Worm (Caenorhabditis elegans): Measurements from ENCODE around the gene F13E9.13.

Gene F13E9.13

ce11 chrIV:10855946-10856345, 25.4 kb upstream of the F13E9.13 start:
- no peak for TF ChIP-seq tlp-1 (tag; optimal IDR thresholded peaks at IDR 0.05)
- no peak for TF ChIP-seq nhr-84 (tag; optimal IDR thresholded peaks at IDR 0.05)
- no peak for TF ChIP-seq pax-3 (tag; optimal IDR thresholded peaks at IDR 0.05)
- no peak for TF ChIP-seq nhr-11 (tag; optimal IDR thresholded peaks at IDR 0.05)
- no peak for TF ChIP-seq sox-4 (tag; optimal IDR thresholded peaks at IDR 0.05)
- TF ChIP-seq dpl-1 (GFP tag; optimal IDR thresholded peaks at IDR 0.05): no peak
- no peak for TF ChIP-seq sup-37 (GFP tag; optimal IDR thresholded peaks at IDR 0.05)
- TF ChIP-seq skn-1 (tag; optimal IDR thresholded peaks at IDR 0.05): no peak
- no peak for TF ChIP-seq hpl-2 (GFP tag; optimal IDR thresholded peaks at IDR 0.05)
- TF ChIP-seq nhr-237 (tag; optimal IDR thresholded peaks at IDR 0.05): no peak
- TF ChIP-seq hlh-4 (tag; optimal IDR thresholded peaks at IDR 0.05): no peak

- peak; percentile 43 for TF ChIP-seq blmp-1 (tag; optimal IDR thresholded peaks at IDR 0.05)
- TF ChIP-seq C16A3.4 (tag; optimal IDR thresholded peaks at IDR 0.05): peak; percentile 37
- no peak for TF ChIP-seq ceh-88 (GFP tag; IDR thresholded peaks at IDR 0.05)
- peak; percentile 24 to 58 for TF ChIP-seq lin-35 (GFP tag; optimal IDR thresholded peaks at IDR 0.05)
- TF ChIP-seq snu-23 (GFP tag; optimal IDR thresholded peaks at IDR 0.05): peak; percentile 29
- peak; percentile 56 for TF ChIP-seq lin-14 (GFP tag; optimal IDR thresholded peaks at IDR 0.05)
- peak in 1 of 2 experiments; percentile 34 for TF ChIP-seq efl-1 (optimal IDR thresholded peaks at IDR 0.05)
- TF ChIP-seq efl-1 (GFP tag; optimal IDR thresholded peaks at IDR 0.05 in 1 of 2): peak in 1 of 2 experiments; percentile 22
- TF ChIP-seq skn-1 (tag; optimal IDR thresholded peaks at IDR 0.05): peak; percentile 55
- no peak for TF ChIP-seq efl-3 (GFP tag; optimal IDR thresholded peaks at IDR 0.05)
- no peak for TF ChIP-seq unc-30 (tag; optimal IDR thresholded peaks at IDR 0.05)
- peak in 1 of 6 experiments; percentile 41 for TF ChIP-seq elt-3 (tag; optimal IDR thresholded peaks at IDR 0.05)
- peak in 1 of 2 experiments; percentile 61 for TF ChIP-seq mdl-1 (tag; optimal IDR thresholded peaks at IDR 0.05)
- no peak for TF ChIP-seq sup-37 (GFP tag; optimal IDR thresholded peaks at IDR 0.05)
- no peak for TF ChIP-seq fos-1 (tag; optimal IDR thresholded peaks at IDR 0.05)
- TF ChIP-seq dpl-1 (GFP tag; optimal IDR thresholded peaks at IDR 0.05): peak; percentile 8 to 32 (median 13)
- TF ChIP-seq nhr-85 (tag): no peak
- peak; percentile 2 for TF ChIP-seq mep-1 (tag; optimal IDR thresholded peaks at IDR 0.05)
- peak in 1 of 2 experiments; percentile 52 for TF ChIP-seq lsy-2 (tag; optimal IDR thresholded peaks at IDR 0.05)
- TF ChIP-seq jun-1 (tag; optimal IDR thresholded peaks at IDR 0.05): no peak
- TF ChIP-seq pag-3 (tag; optimal IDR thresholded peaks at IDR 0.05; ENCODE audit: borderline replicate concordance, insufficient read depth): no peak
- no peak for TF ChIP-seq xbp-1 (tag; optimal IDR thresholded peaks at IDR 0.05)
- TF ChIP-seq ztf-4 (tag; optimal IDR thresholded peaks at IDR 0.05): no peak
- TF ChIP-seq nhr-11 (tag; optimal IDR thresholded peaks at IDR 0.05): no peak
Observed at ce11 chrIV:10858300-10859016, 22.9 kb upstream of the F13E9.13 start, which contains the start of the genes T11G6.2 and hars-1. Gene T11G6.2, minus strand, starts transcription at chrIV:10858496. Gene hars-1, plus strand, starts transcription at chrIV:10858957.

ce11 chrIV:10861102-10861501, 20.2 kb upstream of the F13E9.13 start, which contains the start of gene rbm-22:
Gene rbm-22, plus strand, starts transcription at chrIV:10861402.
- no peak for TF ChIP-seq egl-27 (tag; optimal IDR thresholded peaks at IDR 0.05)
- no peak for TF ChIP-seq F16B12.6 (tag; optimal IDR thresholded peaks at IDR 0.05)
- TF ChIP-seq efl-1 (optimal IDR thresholded peaks at IDR 0.05): no peak
- TF ChIP-seq efl-1 (GFP tag; optimal IDR thresholded peaks at IDR 0.05 in 1 of 2): peak in 1 of 2 experiments; percentile 41

ce11 chrIV:10864031-10864430, 17.3 kb upstream of the F13E9.13 start, which contains the start of gene nish-1:
Gene nish-1, plus strand, starts transcription at chrIV:10864331.
- TF ChIP-seq unc-98 (GFP tag; IDR thresholded peaks at IDR 0.05): no peak
- TF ChIP-seq fos-1 (tag; optimal IDR thresholded peaks at IDR 0.05): no peak
- no peak for TF ChIP-seq isw-1 (GFP tag; IDR thresholded peaks at IDR 0.05)
